Worm (Caenorhabditis elegans): ENCODE results near the gene tag-342.

ce11 chrIII:9476564-9476963 is 8.6 kb downstream of the tag-342 start:
- TF ChIP-seq ztf-29 (GFP tag; IDR thresholded peaks at IDR 0.05) (no peak), T22C8.4 (GFP tag; IDR thresholded peaks at IDR 0.05) (no peak), klf-2 (GFP tag; conservative IDR thresholded peaks at IDR 0.05) (no peak), tab-1 (GFP tag; IDR thresholded peaks at IDR 0.05) (no peak), flt-1 (GFP tag; IDR thresholded peaks at IDR 0.05) (no peak)

Measured in whole organism, midembryonic.